Worm (Caenorhabditis elegans): ENCODE data around the gene irg-4.
"Not testable (repeated sequence)": the region's sequence is repeated elsewhere in the genome, so short reads cannot be mapped to it uniquely, and the experiment has no call there.

irg-4 gene

ce11 chrIV:12468359-12468758 lies 32.7 kb downstream of the irg-4 start, which contains the start of gene igdb-2:
Gene igdb-2, plus strand, starts transcription at chrIV:12468659.
- TF ChIP-seq hlh-15 (tag; optimal IDR thresholded peaks at IDR 0.05) (no peak), mec-3 (tag; optimal IDR thresholded peaks at IDR 0.05; ENCODE audit: borderline replicate concordance) (no peak), lin-11 (tag; optimal IDR thresholded peaks at IDR 0.05) (no peak), hlh-8 (tag; optimal IDR thresholded peaks at IDR 0.05) (no peak), pros-1 (tag; optimal IDR thresholded peaks at IDR 0.05) (no peak), dmd-4 (tag; optimal IDR thresholded peaks at IDR 0.05; ENCODE audit: borderline replicate concordance) (no peak), ceh-9 (tag; optimal IDR thresholded peaks at IDR 0.05) (no peak), lim-6 (tag; optimal IDR thresholded peaks at IDR 0.05) (no peak), ets-4 (tag; optimal IDR thresholded peaks at IDR 0.05) (no peak), rnt-1 (tag; optimal IDR thresholded peaks at IDR 0.05) (no peak), sox-2 (GFP tag; IDR thresholded peaks at IDR 0.05) (no peak), ahr-1 (tag; optimal IDR thresholded peaks at IDR 0.05) (no peak), zip-5 (tag; optimal IDR thresholded peaks at IDR 0.05) (no peak), pha-2 (tag; optimal IDR thresholded peaks at IDR 0.05) (no peak), hlh-30 (tag; optimal IDR thresholded peaks at IDR 0.05; ENCODE audit: insufficient read depth) (no peak)

- not testable (repeated sequence) for TF ChIP-seq C08G9.2 (tag; optimal IDR thresholded peaks at IDR 0.05); hlh-13 (GFP tag; optimal IDR thresholded peaks at IDR 0.05); ttx-3 (tag; optimal IDR thresholded peaks at IDR 0.05)
Measured at ce11 chrIV:12476942-12477341, 41.3 kb downstream of the irg-4 start, which contains the start of gene T04A11.1. Gene T04A11.1, minus strand, starts transcription at chrIV:12477042.

ce11 chrIV:12478711-12479110 lies 43.1 kb downstream of the irg-4 start, which contains the start of gene igdb-1:
Gene igdb-1, plus strand, starts transcription at chrIV:12479011.
- TF ChIP-seq ceh-24 (tag; optimal IDR thresholded peaks at IDR 0.05); C38D4.7 (GFP tag; optimal IDR thresholded peaks at IDR 0.05); tbx-7 (tag; optimal IDR thresholded peaks at IDR 0.05): not testable (repeated sequence)

- not testable (repeated sequence) for TF ChIP-seq madf-2 (tag; optimal IDR thresholded peaks at IDR 0.05); sox-2 (GFP tag; IDR thresholded peaks at IDR 0.05); ets-4 (tag; optimal IDR thresholded peaks at IDR 0.05)
Measured at ce11 chrIV:12484479-12484878, 48.8 kb downstream of the irg-4 start, which contains the start of gene T04A11.4. Gene T04A11.4, minus strand, starts transcription at chrIV:12484579.

- TF ChIP-seq lim-6 (tag; optimal IDR thresholded peaks at IDR 0.05) (no peak), ceh-6 (GFP tag; optimal IDR thresholded peaks at IDR 0.05) (no peak), hlh-8 (tag; optimal IDR thresholded peaks at IDR 0.05) (no peak), tbx-2 (tag; optimal IDR thresholded peaks at IDR 0.05) (no peak)
Measured at ce11 chrIV:12487194-12487593, 51.6 kb downstream of the irg-4 start, which contains the start of gene sru-26. Gene sru-26, plus strand, starts transcription at chrIV:12487494.

All from whole organism, late embryonic.